Worm (Caenorhabditis elegans) whole organism, young adult: ENCODE measurements around the gene emb-30.
A peak's percentile ranks its signal among the peaks of the same experiment; 100 is the strongest.

Experiments
- C06A6.2 ChIP-seq: fragments of 200-800 bp; sonication (Bioruptor generic); conservative IDR thresholded peaks from 2 replicates; pipeline ENCODE4 v1.3.6; 2022; ENCODE audit warnings: missing genetic modification characterization, missing compliant biosample characterization
- F33H1.4 ChIP-seq: fragments of 200-800 bp; sonication (Bioruptor generic); IDR thresholded peaks from 2 replicates; pipeline ENCODE4 v1.3.6; 2022; ENCODE audit warnings: missing genetic modification reagents, missing genetic modification characterization, missing compliant biosample characterization
- F37B4.10 ChIP-seq: fragments of 200-800 bp; sonication (Bioruptor generic); IDR thresholded peaks from 2 replicates; pipeline ENCODE4 v1.3.6; 2022; ENCODE audit warnings: missing genetic modification characterization, missing compliant biosample characterization
- F57C9.4 ChIP-seq: sonication (generic microtip); optimal IDR thresholded peaks from 2 replicates; lab custom pipeline; 2017; ENCODE audit warnings: mild to moderate bottlenecking, missing genetic modification characterization, missing compliant biosample characterization
- Y53F4B.3 ChIP-seq: fragments of 200-800 bp; sonication (Bioruptor generic); IDR thresholded peaks from 2 replicates; pipeline ENCODE4 v1.3.6; 2022; ENCODE audit warnings: missing genetic modification reagents, missing genetic modification characterization, missing compliant biosample characterization
- ama-1 ChIP-seq, 3 experiments: fragments of 150-350 bp in 1 of 3; sonication (generic microtip) in 2 of 3; optimal IDR thresholded peaks; 2 replicates each; lab custom pipeline; 2014 to 2018; ENCODE audit warnings: missing biosample characterization in 2 of 3, missing genetic modification characterization in 2 of 3, missing genetic modification reagents in 2 of 3
- aptf-2 ChIP-seq: fragments of 200-800 bp; sonication (Bioruptor generic); conservative IDR thresholded peaks from 2 replicates; pipeline ENCODE4 v1.3.6; 2022; ENCODE audit warnings: missing genetic modification reagents, missing genetic modification characterization, missing compliant biosample characterization
- atf-7 ChIP-seq: sonication (generic microtip); optimal IDR thresholded peaks from 2 replicates; lab custom pipeline; 2017; ENCODE audit warnings: mild to moderate bottlenecking, missing genetic modification characterization, missing compliant biosample characterization
- gei-17 ChIP-seq: fragments of 200-800 bp; sonication (Bioruptor generic); optimal IDR thresholded peaks from 2 replicates; lab custom pipeline; 2018; ENCODE audit warnings: mild to moderate bottlenecking, missing genetic modification characterization, missing compliant biosample characterization
- hlh-12 ChIP-seq: sonication (generic microtip); optimal IDR thresholded peaks from 2 replicates; lab custom pipeline; 2016; ENCODE audit warnings: missing genetic modification characterization, missing compliant biosample characterization
- madf-10 ChIP-seq: sonication (generic microtip); optimal IDR thresholded peaks from 2 replicates; lab custom pipeline; 2016; ENCODE audit warnings: mild to moderate bottlenecking, missing genetic modification characterization, missing compliant biosample characterization
- nhr-90 ChIP-seq: sonication (generic microtip); optimal IDR thresholded peaks from 2 replicates; lab custom pipeline; 2016; ENCODE audit warnings: missing genotype, mild to moderate bottlenecking, missing genetic modification characterization, missing compliant biosample characterization
- ztf-18 ChIP-seq: sonication (generic microtip); optimal IDR thresholded peaks from 2 replicates; lab custom pipeline; 2016; ENCODE audit warnings: missing genotype, mild to moderate bottlenecking, missing genetic modification characterization, missing compliant biosample characterization

emb-30 gene

ce11 chrIII:9390007-9390406, 51.3 kb downstream of the emb-30 start, which contains the start of gene slc-17.2:
Gene slc-17.2 (minus strand): TSS chrIII:9390107.
- TF ChIP-seq atf-7 (tag; lab: Kevin White, UChicago) (no peak), aptf-2 (GFP tag; lab: Robert Waterston, UW) (0 out of 2 replicates have a peak, but pooled peaks have one; percentile 32)

- TF ChIP-seq Y53F4B.3 (no peak), gei-17 (GFP tag; lab: Kevin White, UChicago) (no peak), nhr-90 (tag; lab: Kevin White, UChicago) (no peak), madf-10 (tag; lab: Kevin White, UChicago) (no peak), F37B4.10 (GFP tag; lab: Robert Waterston, UW) (no peak), hlh-12 (tag; lab: Kevin White, UChicago) (no peak), F33H1.4 (no peak), ama-1 (optimal IDR thresholded peaks at IDR 0.05; lab: Kevin White, UChicago) (no peak), ama-1 (GFP tag; optimal IDR thresholded peaks at IDR 0.05; lab: Kevin White, UChicago) (no peak), F57C9.4 (no peak), C06A6.2 (no peak), ztf-18 (tag; lab: Kevin White, UChicago) (no peak)
Observed at ce11 chrIII:9385543-9385942, 55.7 kb downstream of the emb-30 start, which contains the start of gene C38C10.3. Gene C38C10.3 (minus strand): TSS chrIII:9385643.
